Worm (Caenorhabditis elegans) whole organism, L2 larva: ENCODE measurements around the gene oef-1.

ENCODE experiments used
- ama-1 ChIP-seq: fragments of 150-350 bp; optimal IDR thresholded peaks from 2 replicates; lab custom pipeline; 2018; ENCODE audit warnings: inconsistent platforms
- lin-13 ChIP-seq: fragments of 150-350 bp; optimal IDR thresholded peaks from 2 replicates; lab custom pipeline; 2014; ENCODE audit warnings: missing biosample characterization, missing genetic modification reagents, missing genetic modification characterization
- lsy-2 ChIP-seq, 2 experiments: fragments of 150-350 bp in 1 of 2; sonication (generic microtip) in 1 of 2; optimal IDR thresholded peaks; 2 replicates each; lab custom pipeline; 2014 to 2017; ENCODE audit warnings: missing biosample characterization in 2 of 2, missing genetic modification characterization in 2 of 2
- nhr-11 ChIP-seq: fragments of 150-350 bp; optimal IDR thresholded peaks from 2 replicates; lab custom pipeline; 2014; ENCODE audit warnings: missing biosample characterization, missing genetic modification characterization
- nhr-77 ChIP-seq: fragments of 150-350 bp; optimal IDR thresholded peaks from 2 replicates; lab custom pipeline; 2014; ENCODE audit warnings: missing biosample characterization, missing genetic modification characterization
- snpc-4 ChIP-seq: fragments of 150-350 bp; optimal IDR thresholded peaks from 2 replicates; lab custom pipeline; 2014; ENCODE audit warnings: missing biosample characterization, missing genetic modification characterization
- zag-1 ChIP-seq: fragments of 150-350 bp; optimal IDR thresholded peaks from 2 replicates; lab custom pipeline; 2014; ENCODE audit warnings: missing biosample characterization, missing genetic modification characterization
- ztf-11 ChIP-seq: sonication (generic microtip); optimal IDR thresholded peaks from 2 replicates; lab custom pipeline; 2017; ENCODE audit warnings: missing biosample characterization, missing genetic modification characterization

- no peak for TF ChIP-seq zag-1
- TF ChIP-seq nhr-11, result no peak
- TF ChIP-seq nhr-77 (tag; lab: Kevin White, UChicago), result no peak
- TF ChIP-seq lin-13 (GFP tag; lab: Kevin White, UChicago), result no peak
- no peak for TF ChIP-seq ztf-11
- no peak for TF ChIP-seq lsy-2 (tag; optimal IDR thresholded peaks at IDR 0.05; lab: Kevin White, UChicago)
- TF ChIP-seq ama-1 (lab: Kevin White, UChicago), result no peak
- no peak for TF ChIP-seq snpc-4
Observed at ce11 chrIV:7521591-7521990, 26.6 kb upstream of the oef-1 start.
